Fruit fly (Drosophila melanogaster) whole organism, pupa: ENCODE measurements around the gene CG15550.

ENCODE experiments used
- CG10348 ChIP-seq: fragments of 200-800 bp; sonication (Bioruptor generic); IDR thresholded peaks from 2 replicates; pipeline ENCODE4 v1.3.6; 2022; ENCODE audit warnings: missing biosample characterization, missing genetic modification characterization
- CG12605 ChIP-seq: fragments of 200-800 bp; sonication (Bioruptor generic); IDR thresholded peaks from 2 replicates; pipeline ENCODE4 v1.3.6; 2022; ENCODE audit warnings: missing biosample characterization, missing genetic modification characterization
- CG13204 ChIP-seq: fragments of 200-800 bp; sonication (Bioruptor generic); optimal IDR thresholded peaks from 2 replicates; lab custom pipeline; 2018; ENCODE audit warnings: missing biosample characterization, mild to moderate bottlenecking, missing genetic modification characterization, moderate library complexity
- CG14655 ChIP-seq: fragments of 200-800 bp; sonication (Bioruptor generic); optimal IDR thresholded peaks from 3 replicates; lab custom pipeline; 2017; ENCODE audit warnings: mild to moderate bottlenecking, missing biosample characterization, missing genetic modification reagents, missing genetic modification characterization
- CG15710 ChIP-seq: fragments of 200-800 bp; sonication (Bioruptor generic); optimal IDR thresholded peaks from 2 replicates; lab custom pipeline; 2018; ENCODE audit warnings: missing biosample characterization, mild to moderate bottlenecking, missing genetic modification characterization, moderate library complexity
- CG17806 ChIP-seq: fragments of 200-800 bp; sonication (Bioruptor generic); optimal IDR thresholded peaks from 2 replicates; lab custom pipeline; 2018; ENCODE audit warnings: missing biosample characterization, mild to moderate bottlenecking, missing genetic modification characterization, moderate library complexity
- CG32121 ChIP-seq: fragments of 200-800 bp; sonication (Bioruptor generic); IDR thresholded peaks from 2 replicates; pipeline ENCODE4 v1.3.6; 2022; ENCODE audit warnings: missing biosample characterization, missing genetic modification characterization
- CG4496 ChIP-seq: fragments of 200-800 bp; sonication (Bioruptor generic); IDR thresholded peaks from 3 replicates; pipeline ENCODE4 v1.3.6; 2022; ENCODE audit warnings: missing biosample characterization, missing genetic modification characterization
- CG8159 ChIP-seq: fragments of 200-800 bp; sonication (Bioruptor generic); optimal IDR thresholded peaks from 3 replicates; lab custom pipeline; 2018; ENCODE audit warnings: missing biosample characterization, mild to moderate bottlenecking, missing genetic modification characterization, moderate library complexity
- CG8301 ChIP-seq: fragments of 200-800 bp; sonication (Bioruptor generic); optimal IDR thresholded peaks from 2 replicates; lab custom pipeline; 2018; ENCODE audit warnings: missing biosample characterization, mild to moderate bottlenecking, missing genetic modification characterization
- CG9948 ChIP-seq: fragments of 200-800 bp; sonication (Bioruptor generic); optimal IDR thresholded peaks from 2 replicates; lab custom pipeline; 2018; ENCODE audit warnings: missing biosample characterization, mild to moderate bottlenecking, missing genetic modification characterization, moderate library complexity
- EcR ChIP-seq: fragments of 200-800 bp; sonication (Bioruptor generic); optimal IDR thresholded peaks from 3 replicates; lab custom pipeline; 2019; ENCODE audit warnings: missing biosample characterization, missing genetic modification characterization, mild to moderate bottlenecking, moderate library complexity, missing genetic modification reagents
- Pif1B ChIP-seq: fragments of 200-800 bp; sonication (Bioruptor generic); optimal IDR thresholded peaks from 3 replicates; lab custom pipeline; 2016; ENCODE audit warnings: missing biosample characterization, missing genetic modification characterization
- gl ChIP-seq: fragments of 200-800 bp; sonication (Bioruptor generic); optimal IDR thresholded peaks from 2 replicates; lab custom pipeline; 2018; ENCODE audit warnings: missing biosample characterization, mild to moderate bottlenecking, missing genetic modification characterization
- rn ChIP-seq: fragments of 200-800 bp; sonication (Bioruptor generic); IDR thresholded peaks from 2 replicates; pipeline ENCODE4 v1.3.6; 2022; ENCODE audit warnings: missing biosample characterization, missing genetic modification characterization

The CG15550 gene

dm6 chr3R:30887302-30887701 is 49.6 kb downstream of the CG15550 start:
- TF ChIP-seq CG9948 (tag; lab: Kevin White, UChicago) (no peak), CG4496 (GFP tag; lab: Robert Waterston, UW) (no peak), CG8159 (tag; lab: Kevin White, UChicago) (no peak), CG15710 (no peak), CG17806 (tag; lab: Kevin White, UChicago) (no peak), rn (GFP tag; lab: Robert Waterston, UW) (no peak), CG14655 (GFP tag; lab: Kevin White, UChicago) (no peak), CG8301 (tag; lab: Kevin White, UChicago) (no peak), CG13204 (GFP tag; lab: Kevin White, UChicago) (no peak), CG12605 (no peak), gl (tag; lab: Kevin White, UChicago) (no peak)

- TF ChIP-seq EcR (GFP tag; lab: Kevin White, UChicago) (no peak), CG8301 (tag; lab: Kevin White, UChicago) (no peak), Pif1B (GFP tag; lab: Kevin White, UChicago) (no peak), CG32121 (GFP tag; lab: Robert Waterston, UW) (no peak), CG13204 (GFP tag; lab: Kevin White, UChicago) (no peak), CG10348 (GFP tag; lab: Robert Waterston, UW) (no peak), CG4496 (GFP tag; lab: Robert Waterston, UW) (no peak)
Observed at dm6 chr3R:30886850-30887249, 50.1 kb downstream of the CG15550 start.
